In the genomic region with DNA sequence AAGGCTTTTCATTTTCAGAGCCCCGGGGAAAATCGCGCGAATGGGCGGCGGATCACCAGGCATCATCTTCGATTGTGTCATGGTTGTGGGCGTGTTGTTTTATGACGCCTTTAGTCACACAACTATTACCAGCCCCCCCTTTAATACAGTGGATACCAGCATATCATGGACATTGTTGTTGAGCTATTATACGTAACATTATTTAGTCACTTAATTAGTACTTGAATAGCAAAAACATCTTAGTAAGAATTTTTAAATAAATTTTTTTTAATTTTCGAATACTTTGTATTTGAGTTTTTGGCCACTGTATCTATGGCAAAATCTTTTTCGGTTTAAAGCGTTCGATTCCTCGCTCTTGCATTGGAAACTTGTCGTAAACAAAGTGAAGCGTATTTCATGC, we compare ENCODE assay signal across 1 fruit fly cellular context.
TF ChIP-seq lines count a peak whose summit lies in the region.

No protein-coding gene starts in this region.

TF ChIP-seq in whole organism, embryonic, 481 proteins besides CTCF, POLR2A, EP300 and RAD21 (continued from another document):
- TF ChIP-seq salm (tag; optimal IDR thresholded peaks at IDR 0.05; lab: Kevin White, UChicago): no peak
- TF ChIP-seq CG17361 (GFP tag; IDR thresholded peaks at IDR 0.05; lab: Robert Waterston, UW): 0 out of 3 replicates have a peak, but pooled peaks have one; percentile 33
- peak; percentile 47 for TF ChIP-seq CG10366 (GFP tag; IDR thresholded peaks at IDR 0.05; lab: Robert Waterston, UW)
- no peak for TF ChIP-seq mirr (GFP tag; optimal IDR thresholded peaks at IDR 0.05; lab: Kevin White, UChicago)
- TF ChIP-seq pita (GFP tag; optimal IDR thresholded peaks at IDR 0.05; lab: Kevin White, UChicago): no peak
- peak; percentile 60 for TF ChIP-seq Ptx1 (GFP tag; IDR thresholded peaks at IDR 0.05; lab: Robert Waterston, UW)
- TF ChIP-seq CG32772 (GFP tag; IDR thresholded peaks at IDR 0.05; lab: Robert Waterston, UW): 0 out of 2 replicates have a peak, but pooled peaks have one; percentile 18
- no peak for TF ChIP-seq CG9817 (tag; optimal IDR thresholded peaks at IDR 0.05; lab: Kevin White, UChicago)
- 0 out of 2 replicates have a peak, but pooled peaks have one; percentile 28 for TF ChIP-seq ranshi (GFP tag; IDR thresholded peaks at IDR 0.05; lab: Robert Waterston, UW)
- TF ChIP-seq CG13775 (GFP tag; optimal IDR thresholded peaks at IDR 0.05; lab: Kevin White, UChicago): no peak
- TF ChIP-seq Dip2 (GFP tag; IDR thresholded peaks at IDR 0.05; lab: Robert Waterston, UW): no peak
- TF ChIP-seq CG11504 (tag; optimal IDR thresholded peaks at IDR 0.05; lab: Kevin White, UChicago): peak; percentile 9
- TF ChIP-seq H15 (GFP tag; IDR thresholded peaks at IDR 0.05; lab: Robert Waterston, UW): peak; percentile 62; the same call in 2 of the 3 replicates
- TF ChIP-seq Rfx (GFP tag; IDR thresholded peaks at IDR 0.05; lab: Robert Waterston, UW): peak; percentile 64
- TF ChIP-seq maf-S (GFP tag; optimal IDR thresholded peaks at IDR 0.05; lab: Kevin White, UChicago): no peak
- no peak for TF ChIP-seq Elba2 (GFP tag; optimal IDR thresholded peaks at IDR 0.05; lab: Kevin White, UChicago)
- TF ChIP-seq slbo (GFP tag; IDR thresholded peaks at IDR 0.05; lab: Robert Waterston, UW): peak; percentile 56
- TF ChIP-seq E2f2 (GFP tag; IDR thresholded peaks at IDR 0.05; lab: Robert Waterston, UW): peak; percentile 27
- no peak for TF ChIP-seq CG43689 (GFP tag; IDR thresholded peaks at IDR 0.05; lab: Robert Waterston, UW)
- peak; percentile 12 for TF ChIP-seq CG30403 (GFP tag; optimal IDR thresholded peaks at IDR 0.05; lab: Kevin White, UChicago)
- peak; percentile 71 for TF ChIP-seq CG32532 (GFP tag; IDR thresholded peaks at IDR 0.05; lab: Robert Waterston, UW)
- peak; percentile 44; the same call in 1 of the 2 replicates for TF ChIP-seq stc (GFP tag; IDR thresholded peaks at IDR 0.05; lab: Robert Waterston, UW)
- no peak for TF ChIP-seq Bgb (GFP tag; IDR thresholded peaks at IDR 0.05; lab: Robert Waterston, UW; ENCODE audit: partially characterized antibody)
- no peak for TF ChIP-seq repo (GFP tag; optimal IDR thresholded peaks at IDR 0.05; lab: Kevin White, UChicago)
- TF ChIP-seq Dbx (GFP tag; IDR thresholded peaks at IDR 0.05; lab: Robert Waterston, UW): no peak
- TF ChIP-seq bowl (GFP tag; IDR thresholded peaks at IDR 0.05; lab: Robert Waterston, UW): no peak
- TF ChIP-seq Doc3 (GFP tag; IDR thresholded peaks at IDR 0.05; lab: Robert Waterston, UW; ENCODE audit: partially characterized antibody): no peak
- TF ChIP-seq CG11093 (GFP tag; IDR thresholded peaks at IDR 0.05; lab: Robert Waterston, UW): peak; percentile 37; the same call in 1 of the 3 replicates
- TF ChIP-seq CG2875 (GFP tag; optimal IDR thresholded peaks at IDR 0.05; lab: Kevin White, UChicago): no peak
- TF ChIP-seq gcm2 (GFP tag; optimal IDR thresholded peaks at IDR 0.05; lab: Kevin White, UChicago): no peak
- peak; percentile 48; the same call in 1 of the 2 replicates for TF ChIP-seq al (GFP tag; IDR thresholded peaks at IDR 0.05; lab: Robert Waterston, UW)
- peak; percentile 2 for TF ChIP-seq CoRest (tag; optimal IDR thresholded peaks at IDR 0.05; lab: Kevin White, UChicago)
- no peak for TF ChIP-seq run (tag; optimal IDR thresholded peaks at IDR 0.05; lab: Kevin White, UChicago)
- TF ChIP-seq lov (optimal IDR thresholded peaks at IDR 0.05; lab: Kevin White, UChicago): no peak
- no peak for TF ChIP-seq lov (GFP tag; IDR thresholded peaks at IDR 0.05; lab: Robert Waterston, UW)
- no peak for TF ChIP-seq wek (GFP tag; optimal IDR thresholded peaks at IDR 0.05; lab: Kevin White, UChicago)
- peak; percentile 32 for TF ChIP-seq Sox102F (GFP tag; optimal IDR thresholded peaks at IDR 0.05; lab: Kevin White, UChicago)
- no peak for TF ChIP-seq CG3065 (GFP tag; optimal IDR thresholded peaks at IDR 0.05; lab: Kevin White, UChicago)
- TF ChIP-seq CG2202 (tag; optimal IDR thresholded peaks at IDR 0.05; lab: Kevin White, UChicago): no peak
- no peak for TF ChIP-seq CG10462 (GFP tag; optimal IDR thresholded peaks at IDR 0.05; lab: Kevin White, UChicago)
- TF ChIP-seq sens-2 (GFP tag; IDR thresholded peaks at IDR 0.05; lab: Robert Waterston, UW): no peak
- TF ChIP-seq gem (tag; optimal IDR thresholded peaks at IDR 0.05; lab: Kevin White, UChicago): peak; percentile 25
- TF ChIP-seq Asciz (GFP tag; optimal IDR thresholded peaks at IDR 0.05; lab: Kevin White, UChicago): no peak
- TF ChIP-seq sr (GFP tag; IDR thresholded peaks at IDR 0.05; lab: Robert Waterston, UW): peak; percentile 70; the same call in 2 of the 3 replicates
- no peak for TF ChIP-seq Sry-δ (GFP tag; optimal IDR thresholded peaks at IDR 0.05; lab: Kevin White, UChicago)
- no peak for TF ChIP-seq twi (tag; optimal IDR thresholded peaks at IDR 0.05; lab: Kevin White, UChicago)
- no peak for TF ChIP-seq Nf-YB (GFP tag; optimal IDR thresholded peaks at IDR 0.05; lab: Kevin White, UChicago)
- TF ChIP-seq CG4617 (GFP tag; optimal IDR thresholded peaks at IDR 0.05; lab: Kevin White, UChicago; ENCODE audit: borderline replicate concordance): no peak
- no peak for TF ChIP-seq CG6175 (GFP tag; IDR thresholded peaks at IDR 0.05; lab: Robert Waterston, UW)
- TF ChIP-seq CG7839 (tag; optimal IDR thresholded peaks at IDR 0.05; lab: Kevin White, UChicago): peak; percentile 35
TF ChIP-seq in whole organism, embryonic: peak in this region for 69.
